In the genomic region with DNA sequence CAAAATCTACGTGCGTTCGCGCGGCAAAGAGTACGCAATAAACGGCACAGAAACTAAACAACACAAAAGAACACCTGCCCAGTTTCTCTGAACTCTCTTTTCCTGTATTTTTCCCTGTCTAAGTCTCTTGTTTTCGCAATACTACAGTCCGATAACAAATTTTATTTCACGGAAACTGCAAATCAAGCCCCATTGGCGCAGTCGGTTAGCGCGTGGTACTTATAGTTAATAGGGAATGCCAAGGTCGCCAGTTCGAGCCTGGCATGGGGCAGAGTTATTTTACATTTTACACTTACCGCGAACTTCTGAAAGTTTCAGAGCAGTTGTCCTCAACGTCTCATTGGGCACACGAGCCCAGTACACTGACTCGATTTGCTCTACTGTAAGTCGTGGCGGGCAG, we compare ENCODE assay signal across 1 worm cellular context.
TF ChIP-seq lines count a peak whose summit lies in the region.

No protein-coding gene starts in this region.

TF ChIP-seq in whole organism, L4 larva, 104 proteins besides CTCF, POLR2A, EP300 and RAD21 (continued from another document):
- TF ChIP-seq dmd-6 (GFP tag; IDR thresholded peaks at IDR 0.05; lab: Robert Waterston, UW), result 0 out of 2 replicates have a peak, but pooled peaks have one; percentile 14
